Fruit fly (Drosophila melanogaster): ENCODE measurements around the gene KLHL18.

dm6 chr3R:11989206-11989605 lies 21.0 kb downstream of the KLHL18 start:
- TF ChIP-seq CTCF (optimal IDR thresholded peaks at IDR 0.05) (no peak), CG8478 (optimal IDR thresholded peaks at IDR 0.05) (no peak)
